Worm (Caenorhabditis elegans) whole organism, L3 larva: ENCODE results near the gene spp-30.

ENCODE experiments used
- aly-2 ChIP-seq: fragments of 150-350 bp; optimal IDR thresholded peaks from 2 replicates; lab custom pipeline; 2014; ENCODE audit warnings: missing biosample characterization, missing genetic modification characterization
- ceh-16 ChIP-seq: sonication (generic microtip); optimal IDR thresholded peaks from 2 replicates; lab custom pipeline; 2017; ENCODE audit warnings: missing biosample characterization, missing genetic modification characterization
- ceh-82 ChIP-seq: fragments of 150-350 bp; optimal IDR thresholded peaks from 2 replicates; lab custom pipeline; 2014; ENCODE audit warnings: missing biosample characterization, missing genetic modification characterization
- ceh-9 ChIP-seq: sonication (generic microtip); optimal IDR thresholded peaks from 2 replicates; lab custom pipeline; 2018; ENCODE audit warnings: missing biosample characterization, missing genetic modification characterization
- daf-12 ChIP-seq: fragments of 150-350 bp; optimal IDR thresholded peaks from 2 replicates; lab custom pipeline; 2014; ENCODE audit warnings: missing biosample characterization, missing genetic modification reagents, missing genetic modification characterization
- egl-27 ChIP-seq: sonication (generic microtip); optimal IDR thresholded peaks from 4 replicates; lab custom pipeline; 2017; ENCODE audit warnings: missing biosample characterization, missing genetic modification reagents, missing genetic modification characterization
- egl-5 ChIP-seq: fragments of 150-350 bp; optimal IDR thresholded peaks from 2 replicates; lab custom pipeline; 2017; ENCODE audit warnings: missing biosample characterization, missing genetic modification reagents, missing genetic modification characterization, inconsistent platforms
- elt-1 ChIP-seq: fragments of 150-350 bp; optimal IDR thresholded peaks from 2 replicates; lab custom pipeline; 2014; ENCODE audit warnings: missing biosample characterization, missing genetic modification characterization
- elt-2 ChIP-seq: sonication (generic microtip); optimal IDR thresholded peaks from 2 replicates; lab custom pipeline; 2016; ENCODE audit warnings: missing genetic modification reagents, mild to moderate bottlenecking, missing genetic modification characterization, missing compliant biosample characterization
- elt-3 ChIP-seq, 3 experiments: fragments of 150-350 bp in 1 of 3; sonication (generic microtip) in 2 of 3; optimal IDR thresholded peaks; 2 replicates in 2 of 3; 4 replicates in 1 of 3; lab custom pipeline; 2014 to 2017; ENCODE audit warnings: missing biosample characterization in 3 of 3, missing genetic modification characterization in 3 of 3
- fkh-10 ChIP-seq: sonication (generic microtip); optimal IDR thresholded peaks from 2 replicates; lab custom pipeline; 2017; ENCODE audit warnings: missing biosample characterization, missing genetic modification reagents, missing genetic modification characterization
- fkh-2 ChIP-seq: fragments of 150-350 bp; optimal IDR thresholded peaks from 2 replicates; lab custom pipeline; 2014; ENCODE audit warnings: missing biosample characterization, missing genetic modification reagents, missing genetic modification characterization
- jun-1 ChIP-seq: fragments of 150-350 bp; optimal IDR thresholded peaks from 2 replicates; lab custom pipeline; 2014; ENCODE audit warnings: missing biosample characterization, missing genetic modification reagents, missing genetic modification characterization
- lin-15B ChIP-seq: fragments of 150-350 bp; optimal IDR thresholded peaks from 2 replicates; lab custom pipeline; 2014; ENCODE audit warnings: missing biosample characterization, missing genetic modification characterization
- lin-39 ChIP-seq: fragments of 150-350 bp; optimal IDR thresholded peaks from 2 replicates; lab custom pipeline; 2018; ENCODE audit warnings: missing biosample characterization, missing genetic modification reagents, missing genetic modification characterization
- mdl-1 ChIP-seq: fragments of 150-350 bp; optimal IDR thresholded peaks from 2 replicates; lab custom pipeline; 2014; ENCODE audit warnings: missing biosample characterization, missing genetic modification characterization
- nhr-11 ChIP-seq: fragments of 150-350 bp; optimal IDR thresholded peaks from 2 replicates; lab custom pipeline; 2014; ENCODE audit warnings: missing biosample characterization, missing genetic modification characterization
- nhr-23 ChIP-seq: fragments of 150-350 bp; optimal IDR thresholded peaks from 2 replicates; lab custom pipeline; 2014; ENCODE audit warnings: missing biosample characterization, missing genetic modification reagents, missing genetic modification characterization
- nhr-237 ChIP-seq: fragments of 150-350 bp; optimal IDR thresholded peaks from 2 replicates; lab custom pipeline; 2014; ENCODE audit warnings: missing biosample characterization, missing genetic modification characterization
- nhr-25 ChIP-seq: sonication (generic microtip); optimal IDR thresholded peaks from 2 replicates; lab custom pipeline; 2017; ENCODE audit warnings: missing biosample characterization, missing genetic modification characterization
- nhr-28 ChIP-seq: fragments of 150-350 bp; optimal IDR thresholded peaks from 2 replicates; lab custom pipeline; 2014; ENCODE audit warnings: missing biosample characterization, missing genetic modification characterization
- nhr-67 ChIP-seq: fragments of 150-350 bp; optimal IDR thresholded peaks from 2 replicates; lab custom pipeline; 2014; ENCODE audit warnings: missing biosample characterization, missing genetic modification characterization
- nhr-76 ChIP-seq: fragments of 150-350 bp; sonication (generic microtip); optimal IDR thresholded peaks from 5 replicates; lab custom pipeline; 2014; ENCODE audit warnings: missing biosample characterization, missing genetic modification characterization
- nhr-77 ChIP-seq: fragments of 150-350 bp; optimal IDR thresholded peaks from 2 replicates; lab custom pipeline; 2014; ENCODE audit warnings: missing biosample characterization, missing genetic modification characterization
- pha-4 ChIP-seq: fragments of 150-350 bp; optimal IDR thresholded peaks from 2 replicates; lab custom pipeline; 2014; ENCODE audit warnings: missing biosample characterization, missing genetic modification reagents, missing genetic modification characterization
- pqm-1 ChIP-seq: fragments of 150-350 bp; optimal IDR thresholded peaks from 2 replicates; lab custom pipeline; 2017; ENCODE audit warnings: missing biosample characterization, missing genetic modification characterization, inconsistent platforms
- skn-1 ChIP-seq: fragments of 150-350 bp; optimal IDR thresholded peaks from 2 replicates; lab custom pipeline; 2014; ENCODE audit warnings: missing biosample characterization, missing genetic modification characterization
- snpc-4 ChIP-seq: fragments of 150-350 bp; optimal IDR thresholded peaks from 2 replicates; lab custom pipeline; 2014; ENCODE audit warnings: missing biosample characterization, missing genetic modification characterization
- unc-62 ChIP-seq: fragments of 150-350 bp; sonication (generic microtip); optimal IDR thresholded peaks from 4 replicates; lab custom pipeline; 2014; ENCODE audit warnings: missing biosample characterization, missing genetic modification reagents, missing genetic modification characterization
- ztf-4 ChIP-seq: fragments of 150-350 bp; optimal IDR thresholded peaks from 2 replicates; lab custom pipeline; 2014; ENCODE audit warnings: missing biosample characterization, missing genetic modification characterization

The spp-30 gene

ce11 chrX:11630499-11630898, 2.0 kb upstream of the spp-30 start:
- TF ChIP-seq fkh-10 (GFP tag; lab: Kevin White, UChicago) (peak; percentile 43), elt-2 (no peak), nhr-237 (tag; lab: Kevin White, UChicago) (no peak)

- no peak for TF ChIP-seq ceh-16 (tag; lab: Kevin White, UChicago)
- TF ChIP-seq mdl-1 (tag; lab: Kevin White, UChicago), result no peak
- no peak for TF ChIP-seq nhr-11 (tag; lab: Kevin White, UChicago)
- TF ChIP-seq elt-2, result no peak
- TF ChIP-seq jun-1, result no peak
- TF ChIP-seq nhr-23 (tag; lab: Kevin White, UChicago), result no peak
- no peak for TF ChIP-seq pqm-1 (tag; lab: Kevin White, UChicago)
- no peak for TF ChIP-seq skn-1 (tag; lab: Kevin White, UChicago)
- no peak for TF ChIP-seq daf-12 (tag; lab: Kevin White, UChicago)
- TF ChIP-seq fkh-2 (tag; lab: Kevin White, UChicago), result no peak
- TF ChIP-seq, all 47 proteins: peak for 0
Measured at ce11 chrX:11627013-11627412, 1.5 kb downstream of the spp-30 start, which contains the start of gene twk-44. Gene twk-44, minus strand, starts transcription at chrX:11627113.

ce11 chrX:11624621-11625020, 3.9 kb downstream of the spp-30 start:
- TF ChIP-seq egl-27 (tag; lab: Kevin White, UChicago) (no peak), nhr-28 (tag; lab: Kevin White, UChicago) (no peak), skn-1 (tag; lab: Kevin White, UChicago) (no peak), elt-2 (no peak), pha-4 (tag; lab: Kevin White, UChicago) (no peak)

- TF ChIP-seq snpc-4 (tag; lab: Kevin White, UChicago), result peak; percentile 42
- TF ChIP-seq unc-62 (GFP tag; lab: Kevin White, UChicago), result no peak
- TF ChIP-seq lin-39 (tag; lab: Kevin White, UChicago), result no peak
Measured at ce11 chrX:11623442-11623841, 5.0 kb downstream of the spp-30 start.

ce11 chrX:11621997-11622396, 6.5 kb downstream of the spp-30 start, which contains the start of gene sto-3:
Gene sto-3, minus strand, starts transcription at chrX:11622097.
- no peak for TF ChIP-seq lin-15B (tag; lab: Kevin White, UChicago)

ce11 chrX:11617387-11617786, 11.1 kb downstream of the spp-30 start, which contains the start of gene F52D10.4:
Gene F52D10.4, plus strand, starts transcription at chrX:11617470.
- TF ChIP-seq nhr-77 (tag; lab: Kevin White, UChicago), result no peak
- TF ChIP-seq egl-5 (tag; lab: Kevin White, UChicago), result no peak
- TF ChIP-seq fkh-10 (GFP tag; lab: Kevin White, UChicago), result no peak
- TF ChIP-seq unc-62 (GFP tag; lab: Kevin White, UChicago), result no peak
- no peak for TF ChIP-seq nhr-67
- TF ChIP-seq ceh-9 (tag; lab: Kevin White, UChicago), result no peak
- TF ChIP-seq mdl-1 (tag; lab: Kevin White, UChicago), result no peak
- no peak for TF ChIP-seq aly-2
- TF ChIP-seq fkh-2 (tag; lab: Kevin White, UChicago), result no peak
- TF ChIP-seq ztf-4 (tag; lab: Kevin White, UChicago), result no peak
- TF ChIP-seq daf-12 (tag; lab: Kevin White, UChicago), result no peak
- no peak for TF ChIP-seq elt-2
- no peak for TF ChIP-seq elt-3 (tag; optimal IDR thresholded peaks at IDR 0.05; lab: Kevin White, UChicago)
- no peak for TF ChIP-seq lin-39 (tag; lab: Kevin White, UChicago)

ce11 chrX:11608110-11608759, 20.2 kb downstream of the spp-30 start:
- TF ChIP-seq ceh-82 (tag; lab: Kevin White, UChicago) (no peak), elt-2 (peak; percentile 51), elt-1 (tag; lab: Kevin White, UChicago) (peak; percentile 86), nhr-25 (peak; percentile 32), nhr-76 (tag; lab: Kevin White, UChicago) (no peak)
